Worm (Caenorhabditis elegans) whole organism, L3 larva: Measurements from ENCODE around the gene T01D1.8.

Experiments used
- R02D3.7 ChIP-seq: fragments of 150-350 bp; optimal IDR thresholded peaks from 2 replicates; lab custom pipeline; 2014; ENCODE audit warnings: missing biosample characterization, missing genetic modification characterization
- aly-2 ChIP-seq: fragments of 150-350 bp; optimal IDR thresholded peaks from 2 replicates; lab custom pipeline; 2014; ENCODE audit warnings: missing biosample characterization, missing genetic modification characterization
- ama-1 ChIP-seq: fragments of 150-350 bp; optimal IDR thresholded peaks from 2 replicates; lab custom pipeline; 2018
- ceh-16 ChIP-seq: sonication (generic microtip); optimal IDR thresholded peaks from 2 replicates; lab custom pipeline; 2017; ENCODE audit warnings: missing biosample characterization, missing genetic modification characterization
- ceh-28 ChIP-seq: fragments of 150-350 bp; optimal IDR thresholded peaks from 2 replicates; lab custom pipeline; 2014; ENCODE audit warnings: missing biosample characterization, missing genetic modification reagents, missing genetic modification characterization
- ceh-9 ChIP-seq: sonication (generic microtip); optimal IDR thresholded peaks from 2 replicates; lab custom pipeline; 2018; ENCODE audit warnings: missing biosample characterization, missing genetic modification characterization
- daf-12 ChIP-seq: fragments of 150-350 bp; optimal IDR thresholded peaks from 2 replicates; lab custom pipeline; 2014; ENCODE audit warnings: missing biosample characterization, missing genetic modification reagents, missing genetic modification characterization
- egl-27 ChIP-seq: sonication (generic microtip); optimal IDR thresholded peaks from 4 replicates; lab custom pipeline; 2017; ENCODE audit warnings: missing biosample characterization, missing genetic modification reagents, missing genetic modification characterization
- elt-2 ChIP-seq: sonication (generic microtip); optimal IDR thresholded peaks from 2 replicates; lab custom pipeline; 2016; ENCODE audit warnings: missing genetic modification reagents, mild to moderate bottlenecking, missing genetic modification characterization, missing compliant biosample characterization
- elt-3 ChIP-seq, 3 experiments: fragments of 150-350 bp in 1 of 3; sonication (generic microtip) in 2 of 3; optimal IDR thresholded peaks; 2 replicates in 2 of 3; 4 replicates in 1 of 3; lab custom pipeline; 2014 to 2017; ENCODE audit warnings: missing biosample characterization in 3 of 3, missing genetic modification characterization in 3 of 3
- eor-1 ChIP-seq, 2 experiments: fragments of 150-350 bp; optimal IDR thresholded peaks; 2 replicates each; lab custom pipeline; 2014 to 2018; ENCODE audit warnings: missing biosample characterization in 2 of 2, missing genetic modification characterization in 2 of 2
- fos-1 ChIP-seq: fragments of 150-350 bp; optimal IDR thresholded peaks from 2 replicates; lab custom pipeline; 2014; ENCODE audit warnings: missing biosample characterization, missing genetic modification characterization
- hmg-11 ChIP-seq: sonication (generic microtip); optimal IDR thresholded peaks from 2 replicates; lab custom pipeline; 2016; ENCODE audit warnings: missing genetic modification characterization, missing compliant biosample characterization
- jun-1 ChIP-seq: fragments of 150-350 bp; optimal IDR thresholded peaks from 2 replicates; lab custom pipeline; 2014; ENCODE audit warnings: missing biosample characterization, missing genetic modification reagents, missing genetic modification characterization
- lin-15B ChIP-seq: fragments of 150-350 bp; optimal IDR thresholded peaks from 2 replicates; lab custom pipeline; 2014; ENCODE audit warnings: missing biosample characterization, missing genetic modification characterization
- lsy-12 ChIP-seq: sonication (generic microtip); optimal IDR thresholded peaks from 2 replicates; lab custom pipeline; 2016; ENCODE audit warnings: mild to moderate bottlenecking, missing genetic modification characterization, missing compliant biosample characterization
- mml-1 ChIP-seq: fragments of 150-350 bp; sonication (generic microtip); optimal IDR thresholded peaks from 3 replicates; lab custom pipeline; 2014; ENCODE audit warnings: missing biosample characterization, missing genetic modification characterization
- nfya-1 ChIP-seq: sonication (generic microtip); optimal IDR thresholded peaks from 2 replicates; lab custom pipeline; 2017; ENCODE audit warnings: missing genetic modification characterization, mild to moderate bottlenecking, missing compliant biosample characterization, antibody characterized with exemption, moderate library complexity; ENCODE audit not compliant: insufficient read depth
- nhr-11 ChIP-seq: fragments of 150-350 bp; optimal IDR thresholded peaks from 2 replicates; lab custom pipeline; 2014; ENCODE audit warnings: missing biosample characterization, missing genetic modification characterization
- nhr-12 ChIP-seq: fragments of 150-350 bp; optimal IDR thresholded peaks from 2 replicates; lab custom pipeline; 2014; ENCODE audit warnings: missing biosample characterization, missing genetic modification characterization
- nhr-28 ChIP-seq: fragments of 150-350 bp; optimal IDR thresholded peaks from 2 replicates; lab custom pipeline; 2014; ENCODE audit warnings: missing biosample characterization, missing genetic modification characterization
- nhr-43 ChIP-seq: sonication (generic microtip); optimal IDR thresholded peaks from 2 replicates; lab custom pipeline; 2016; ENCODE audit warnings: mild to moderate bottlenecking, missing genetic modification characterization, missing compliant biosample characterization; ENCODE audit not compliant: poor library complexity, severe bottlenecking
- nhr-67 ChIP-seq: fragments of 150-350 bp; optimal IDR thresholded peaks from 2 replicates; lab custom pipeline; 2014; ENCODE audit warnings: missing biosample characterization, missing genetic modification characterization
- nhr-76 ChIP-seq: fragments of 150-350 bp; sonication (generic microtip); optimal IDR thresholded peaks from 5 replicates; lab custom pipeline; 2014; ENCODE audit warnings: missing biosample characterization, missing genetic modification characterization
- nhr-77 ChIP-seq: fragments of 150-350 bp; optimal IDR thresholded peaks from 2 replicates; lab custom pipeline; 2014; ENCODE audit warnings: missing biosample characterization, missing genetic modification characterization
- pha-4 ChIP-seq: fragments of 150-350 bp; optimal IDR thresholded peaks from 2 replicates; lab custom pipeline; 2014; ENCODE audit warnings: missing biosample characterization, missing genetic modification reagents, missing genetic modification characterization
- pqm-1 ChIP-seq: fragments of 150-350 bp; optimal IDR thresholded peaks from 2 replicates; lab custom pipeline; 2017; ENCODE audit warnings: missing biosample characterization, missing genetic modification characterization, inconsistent platforms
- sea-2 ChIP-seq: fragments of 150-350 bp; sonication (generic microtip); optimal IDR thresholded peaks from 4 replicates; lab custom pipeline; 2014; ENCODE audit warnings: missing biosample characterization, missing genetic modification reagents, missing genetic modification characterization
- skn-1 ChIP-seq: fragments of 150-350 bp; optimal IDR thresholded peaks from 2 replicates; lab custom pipeline; 2014; ENCODE audit warnings: missing biosample characterization, missing genetic modification characterization
- snpc-4 ChIP-seq: fragments of 150-350 bp; optimal IDR thresholded peaks from 2 replicates; lab custom pipeline; 2014; ENCODE audit warnings: missing biosample characterization, missing genetic modification characterization
- tbx-2 ChIP-seq: sonication (generic microtip); optimal IDR thresholded peaks from 2 replicates; lab custom pipeline; 2016; ENCODE audit warnings: mild to moderate bottlenecking, missing genetic modification characterization, missing compliant biosample characterization
- unc-39 ChIP-seq: sonication (generic microtip); optimal IDR thresholded peaks from 4 replicates; lab custom pipeline; 2017; ENCODE audit warnings: missing biosample characterization, missing genetic modification characterization
- unc-62 ChIP-seq: fragments of 150-350 bp; sonication (generic microtip); optimal IDR thresholded peaks from 4 replicates; lab custom pipeline; 2014; ENCODE audit warnings: missing biosample characterization, missing genetic modification reagents, missing genetic modification characterization
- ztf-11 ChIP-seq: fragments of 150-350 bp; optimal IDR thresholded peaks from 2 replicates; lab custom pipeline; 2014; ENCODE audit warnings: missing biosample characterization, missing genetic modification characterization
- ztf-4 ChIP-seq: fragments of 150-350 bp; optimal IDR thresholded peaks from 2 replicates; lab custom pipeline; 2014; ENCODE audit warnings: missing biosample characterization, missing genetic modification characterization

T01D1.8 gene

ce11 chrII:221212-221611 is 34.7 kb downstream of the T01D1.8 start (continued):
- TF ChIP-seq tbx-2 (tag; lab: Kevin White, UChicago) (peak; percentile 58), ztf-4 (tag; lab: Kevin White, UChicago) (no peak), jun-1 (peak; percentile 81), elt-3 (tag; optimal IDR thresholded peaks at IDR 0.05; lab: Kevin White, UChicago) (no peak), nhr-67 (tag; lab: Kevin White, UChicago) (no peak), unc-39 (tag; lab: Kevin White, UChicago) (no peak), lin-15B (tag; lab: Kevin White, UChicago) (peak; percentile 71), fos-1 (no peak), elt-2 (peak; percentile 56), egl-27 (no peak), pha-4 (tag; lab: Kevin White, UChicago) (peak; percentile 47), unc-62 (peak; percentile 64)

- TF ChIP-seq lsy-12 (tag; lab: Kevin White, UChicago), result no peak
- no peak for TF ChIP-seq daf-12
- TF ChIP-seq skn-1 (tag; lab: Kevin White, UChicago), result no peak
- TF ChIP-seq aly-2, result no peak
- TF ChIP-seq ama-1 (lab: Kevin White, UChicago), result no peak
- no peak for TF ChIP-seq sea-2 (GFP tag; lab: Kevin White, UChicago)
- TF ChIP-seq elt-3 (tag; optimal IDR thresholded peaks at IDR 0.05; lab: Kevin White, UChicago), result no peak
- TF ChIP-seq nhr-77 (tag; lab: Kevin White, UChicago), result no peak
- no peak for TF ChIP-seq nfya-1 (tag; lab: Kevin White, UChicago)
- no peak for TF ChIP-seq nhr-43 (tag; lab: Kevin White, UChicago)
- no peak for TF ChIP-seq pqm-1 (tag; lab: Kevin White, UChicago)
- no peak for TF ChIP-seq lin-15B (tag; lab: Kevin White, UChicago)
- no peak for TF ChIP-seq nhr-11
- TF ChIP-seq ceh-28 (tag; lab: Kevin White, UChicago), result no peak
- TF ChIP-seq unc-39 (tag; lab: Kevin White, UChicago), result no peak
Observed at ce11 chrII:232641-233040, 46.1 kb downstream of the T01D1.8 start, which contains the start of gene Y43H11AL.1. Y43H11AL.1 (minus strand) TSS chrII:232741.

ce11 chrII:237721-238120 is 51.2 kb downstream of the T01D1.8 start, which contains the start of gene laat-1:
laat-1 (minus strand) TSS chrII:237821.
- TF ChIP-seq pqm-1 (tag; lab: Kevin White, UChicago) (no peak), ceh-16 (tag; lab: Kevin White, UChicago) (no peak), snpc-4 (tag; lab: Kevin White, UChicago) (no peak), nhr-12 (tag; lab: Kevin White, UChicago) (no peak), nhr-76 (tag; lab: Kevin White, UChicago) (no peak), nhr-11 (no peak), ama-1 (lab: Kevin White, UChicago) (no peak), pha-4 (tag; lab: Kevin White, UChicago) (no peak), unc-62 (no peak), mml-1 (tag; lab: Kevin White, UChicago) (no peak), elt-3 (tag; optimal IDR thresholded peaks at IDR 0.05; lab: Kevin White, UChicago) (no peak), R02D3.7 (tag; lab: Kevin White, UChicago) (no peak)
- TF ChIP-seq, all 47 proteins: peak for 0

ce11 chrII:240043-240442 is 53.5 kb downstream of the T01D1.8 start:
- no peak for TF ChIP-seq lin-15B (tag; lab: Kevin White, UChicago)
- TF ChIP-seq sea-2 (GFP tag; lab: Kevin White, UChicago), result no peak
- TF ChIP-seq lsy-12 (tag; lab: Kevin White, UChicago), result no peak
- no peak for TF ChIP-seq ztf-11
- TF ChIP-seq ceh-9 (tag; lab: Kevin White, UChicago), result no peak
- TF ChIP-seq eor-1 (tag; optimal IDR thresholded peaks at IDR 0.05; lab: Kevin White, UChicago), result no peak
- no peak for TF ChIP-seq ama-1 (lab: Kevin White, UChicago)
- TF ChIP-seq pqm-1 (tag; lab: Kevin White, UChicago), result peak; percentile 100
- TF ChIP-seq hmg-11, result no peak
- peak; percentile 92 for TF ChIP-seq elt-2
- no peak for TF ChIP-seq nhr-28
- TF ChIP-seq skn-1 (tag; lab: Kevin White, UChicago), result peak; percentile 75
